Fruit fly (Drosophila melanogaster) whole organism, wandering third instar larva: ENCODE measurements around the gene CG15365.
A peak's percentile ranks its signal among the peaks of the same experiment; 100 is the strongest.

Experiments
- Abd-B ChIP-seq: fragments of >200 bp; optimal IDR thresholded peaks from 2 replicates; lab custom pipeline; 2017; ENCODE audit warnings: missing biosample characterization, missing genetic modification characterization
- CG32264 ChIP-seq: fragments of 200-800 bp; sonication (Bioruptor generic); optimal IDR thresholded peaks from 2 replicates; lab custom pipeline; 2016; ENCODE audit warnings: missing biosample characterization, missing genetic modification characterization
- CG9705 ChIP-seq: fragments of 200-800 bp; sonication (Bioruptor generic); optimal IDR thresholded peaks from 2 replicates; lab custom pipeline; 2018; ENCODE audit warnings: missing biosample characterization, mild to moderate bottlenecking, missing genetic modification characterization
- CrebA ChIP-seq: fragments of 200-800 bp; sonication (Bioruptor generic); optimal IDR thresholded peaks from 2 replicates; lab custom pipeline; 2016; ENCODE audit warnings: missing biosample characterization, mild to moderate bottlenecking, missing genetic modification characterization, borderline replicate concordance
- Dfd ChIP-seq: fragments of >200 bp; optimal IDR thresholded peaks from 2 replicates; lab custom pipeline; 2017; ENCODE audit warnings: missing biosample characterization, missing genetic modification characterization
- Dif ChIP-seq: fragments of 200-275, 200-300 bp; sonication (Bioruptor generic); optimal IDR thresholded peaks from 2 replicates; lab custom pipeline; 2018; ENCODE audit warnings: missing biosample characterization, missing genetic modification characterization; ENCODE audit not compliant: partially characterized antibody
- GATAd ChIP-seq: sonication (Bioruptor generic); optimal IDR thresholded peaks from 2 replicates; lab custom pipeline; 2016; ENCODE audit warnings: missing biosample characterization, missing genetic modification characterization
- HLH106 ChIP-seq: fragments of 200-800 bp; optimal IDR thresholded peaks from 3 replicates; lab custom pipeline; 2019; ENCODE audit warnings: missing biosample characterization, mild to moderate bottlenecking, missing genetic modification characterization, moderate library complexity
- Hnf4 ChIP-seq: fragments of 200-800 bp; sonication (Bioruptor generic); optimal IDR thresholded peaks from 2 replicates; lab custom pipeline; 2016; ENCODE audit warnings: missing biosample characterization, mild to moderate bottlenecking, missing genetic modification characterization
- Hr78 ChIP-seq: fragments of >200 bp; optimal IDR thresholded peaks from 2 replicates; lab custom pipeline; 2017; ENCODE audit warnings: missing biosample characterization, missing genetic modification characterization
- Hr83 ChIP-seq: fragments of 200-300 bp; sonication (Bioruptor generic); optimal IDR thresholded peaks from 2 replicates; lab custom pipeline; 2016; ENCODE audit warnings: missing biosample characterization, mild to moderate bottlenecking, missing genetic modification characterization, moderate library complexity; ENCODE audit not compliant: poor library complexity, severe bottlenecking
- Jra ChIP-seq: sonication (Bioruptor generic); optimal IDR thresholded peaks from 2 replicates; lab custom pipeline; 2016; ENCODE audit warnings: missing biosample characterization, missing genetic modification characterization
- Mio ChIP-seq: sonication (Bioruptor generic); optimal IDR thresholded peaks from 2 replicates; lab custom pipeline; 2016; ENCODE audit warnings: missing biosample characterization, missing genetic modification characterization
- Myc ChIP-seq: fragments of >200 bp; optimal IDR thresholded peaks from 2 replicates; lab custom pipeline; 2017
- N ChIP-seq: fragments of >200 bp; optimal IDR thresholded peaks from 2 replicates; lab custom pipeline; 2018; ENCODE audit warnings: missing biosample characterization, missing external identifiers, missing genetic modification characterization
- OdsH ChIP-seq: fragments of 200-800 bp; sonication (Bioruptor generic); optimal IDR thresholded peaks from 2 replicates; lab custom pipeline; 2016; ENCODE audit warnings: missing biosample characterization, mild to moderate bottlenecking, missing genetic modification characterization
- Rel ChIP-seq, 2 experiments: fragments of 200-800 bp; sonication (Bioruptor generic) in 1 of 2; optimal IDR thresholded peaks; 2 replicates in 1 of 2; 3 replicates in 1 of 2; lab custom pipeline; 2016 to 2019; ENCODE audit warnings: mild to moderate bottlenecking in 2 of 2, missing biosample characterization in 2 of 2, missing genetic modification characterization in 2 of 2, moderate library complexity in 1 of 2
- Sp1 ChIP-seq: fragments of 200-800 bp; sonication (Bioruptor generic); optimal IDR thresholded peaks from 3 replicates; lab custom pipeline; 2019; ENCODE audit warnings: missing biosample characterization, mild to moderate bottlenecking, missing genetic modification characterization, moderate library complexity
- Vsx2 ChIP-seq: fragments of 200-300, 225-300 bp; sonication (Bioruptor generic); optimal IDR thresholded peaks from 2 replicates; lab custom pipeline; 2018; ENCODE audit warnings: missing biosample characterization, missing genetic modification characterization; ENCODE audit not compliant: partially characterized antibody
- br ChIP-seq: fragments of 200-800 bp; sonication (Bioruptor generic); optimal IDR thresholded peaks from 2 replicates; lab custom pipeline; 2016; ENCODE audit warnings: missing biosample characterization, missing genetic modification characterization
- brk ChIP-seq: fragments of 200-800 bp; sonication (Bioruptor generic); optimal IDR thresholded peaks from 2 replicates; lab custom pipeline; 2016; ENCODE audit warnings: missing biosample characterization, mild to moderate bottlenecking, missing genetic modification characterization
- dl ChIP-seq, 2 experiments: fragments of 175-275, 200-275 bp in 1 of 2; fragments of 200-275 bp in 1 of 2; sonication (Bioruptor generic); optimal IDR thresholded peaks; lab custom pipeline; 2018; ENCODE audit warnings: mild to moderate bottlenecking in 2 of 2, missing biosample characterization in 2 of 2, missing genetic modification characterization in 2 of 2, moderate library complexity in 2 of 2; ENCODE audit not compliant: partially characterized antibody in 2 of 2, insufficient read depth in 1 of 2
- dmrt93B ChIP-seq: fragments of 200-800 bp; sonication (Bioruptor generic); optimal IDR thresholded peaks from 2 replicates; lab custom pipeline; 2018; ENCODE audit warnings: missing biosample characterization, mild to moderate bottlenecking, missing genetic modification characterization
- dsf ChIP-seq: sonication (Bioruptor generic); optimal IDR thresholded peaks from 2 replicates; lab custom pipeline; 2016; ENCODE audit warnings: missing biosample characterization, missing genetic modification characterization, borderline replicate concordance
- ey ChIP-seq: fragments of 200-800 bp; sonication (Bioruptor generic); optimal IDR thresholded peaks from 2 replicates; lab custom pipeline; 2016; ENCODE audit warnings: missing biosample characterization, missing genetic modification characterization
- foxo ChIP-seq, 2 experiments: fragments of 200-800 bp; sonication (Bioruptor generic); optimal IDR thresholded peaks; 2 replicates in 1 of 2; 3 replicates in 1 of 2; lab custom pipeline; 2016 to 2017; ENCODE audit warnings: missing biosample characterization in 2 of 2, missing genetic modification characterization in 2 of 2
- fru ChIP-seq: fragments of 200-800 bp; sonication (Bioruptor generic); optimal IDR thresholded peaks from 3 replicates; lab custom pipeline; 2016; ENCODE audit warnings: missing biosample characterization, mild to moderate bottlenecking, missing genetic modification characterization
- h ChIP-seq: fragments of 200-800 bp; sonication (Bioruptor generic); optimal IDR thresholded peaks from 3 replicates; lab custom pipeline; 2016; ENCODE audit warnings: missing biosample characterization, mild to moderate bottlenecking, missing genetic modification characterization
- jim ChIP-seq: fragments of 175-275, 200-325 bp; sonication (Bioruptor generic); optimal IDR thresholded peaks from 2 replicates; lab custom pipeline; 2016; ENCODE audit warnings: missing biosample characterization, mild to moderate bottlenecking, missing genetic modification characterization
- lola ChIP-seq: fragments of >200 bp; optimal IDR thresholded peaks from 2 replicates; lab custom pipeline; 2017; ENCODE audit warnings: missing biosample characterization, missing genetic modification characterization
- pan ChIP-seq: fragments of >200 bp; optimal IDR thresholded peaks from 2 replicates; lab custom pipeline; 2017
- psq ChIP-seq: fragments of 200-800 bp; sonication (Bioruptor generic); optimal IDR thresholded peaks from 3 replicates; lab custom pipeline; 2017; ENCODE audit warnings: missing biosample characterization, mild to moderate bottlenecking, missing genetic modification characterization, moderate library complexity
- rgr ChIP-seq: fragments of 200-800 bp; sonication (Bioruptor generic); optimal IDR thresholded peaks from 3 replicates; lab custom pipeline; 2016; ENCODE audit warnings: missing biosample characterization, mild to moderate bottlenecking, missing genetic modification characterization
- sage ChIP-seq: fragments of 200-800 bp; sonication (Bioruptor generic); optimal IDR thresholded peaks from 2 replicates; lab custom pipeline; 2016; ENCODE audit warnings: missing biosample characterization, mild to moderate bottlenecking, missing genetic modification characterization
- sv ChIP-seq: fragments of 200-800 bp; sonication (Bioruptor generic); optimal IDR thresholded peaks from 3 replicates; lab custom pipeline; 2016; ENCODE audit warnings: missing biosample characterization, missing genetic modification characterization
- tai ChIP-seq: sonication (Bioruptor generic); optimal IDR thresholded peaks from 2 replicates; lab custom pipeline; 2016; ENCODE audit warnings: missing biosample characterization, missing genetic modification characterization
- usp ChIP-seq: fragments of >200 bp; optimal IDR thresholded peaks from 2 replicates; lab custom pipeline; 2017; ENCODE audit warnings: missing biosample characterization, missing genetic modification characterization
- woc ChIP-seq: sonication (Bioruptor generic); optimal IDR thresholded peaks from 2 replicates; lab custom pipeline; 2016; ENCODE audit warnings: missing biosample characterization, mild to moderate bottlenecking, missing genetic modification characterization

The CG15365 gene

dm6 chrX:9062665-9063064 is 5.1 kb downstream of the CG15365 start:
- TF ChIP-seq psq (GFP tag; lab: Kevin White, UChicago) (peak; percentile 53), rgr (GFP tag; lab: Kevin White, UChicago) (peak; percentile 61), fru (GFP tag; lab: Kevin White, UChicago) (peak; percentile 38), Hnf4 (GFP tag; lab: Kevin White, UChicago) (peak; percentile 37), woc (GFP tag; lab: Kevin White, UChicago) (peak; percentile 43), OdsH (GFP tag; lab: Kevin White, UChicago) (peak; percentile 46), Abd-B (GFP tag; lab: Kevin White, UChicago) (no peak), foxo (GFP tag; optimal IDR thresholded peaks at IDR 0.05; lab: Kevin White, UChicago) (peak in 1 of 2 experiments; percentile 60), Hr78 (no peak), ey (GFP tag; lab: Kevin White, UChicago) (peak; percentile 15), jim (GFP tag; lab: Kevin White, UChicago) (no peak), Sp1 (GFP tag; lab: Kevin White, UChicago) (peak; percentile 68), HLH106 (tag; lab: Kevin White, UChicago) (peak; percentile 77), usp (GFP tag; lab: Kevin White, UChicago) (no peak), Rel (GFP tag; optimal IDR thresholded peaks at IDR 0.05; lab: Kevin White, UChicago) (peak; percentile 9), Rel (tag; optimal IDR thresholded peaks at IDR 0.05; lab: Kevin White, UChicago) (peak; percentile 34), h (GFP tag; lab: Kevin White, UChicago) (peak; percentile 61)

dm6 chrX:9061299-9061698 is 6.5 kb downstream of the CG15365 start:
- TF ChIP-seq Jra (no peak), foxo (GFP tag; optimal IDR thresholded peaks at IDR 0.05; lab: Kevin White, UChicago) (peak in 1 of 2 experiments; percentile 18), h (GFP tag; lab: Kevin White, UChicago) (peak; percentile 23), N (no peak), fru (GFP tag; lab: Kevin White, UChicago) (peak; percentile 27), sage (GFP tag; lab: Kevin White, UChicago) (no peak), ey (GFP tag; lab: Kevin White, UChicago) (peak; percentile 4)

- TF ChIP-seq dl (GFP tag; optimal IDR thresholded peaks at IDR 0.05; lab: Kevin White, UChicago; ENCODE audit: insufficient read depth in 1 of 2, partially characterized antibody in 2 of 2), result no peak
- no peak for TF ChIP-seq usp (GFP tag; lab: Kevin White, UChicago)
- peak; percentile 68 for TF ChIP-seq sage (GFP tag; lab: Kevin White, UChicago)
- no peak for TF ChIP-seq N
- peak; percentile 56 for TF ChIP-seq HLH106 (tag; lab: Kevin White, UChicago)
- no peak for TF ChIP-seq Hnf4 (GFP tag; lab: Kevin White, UChicago)
- no peak for TF ChIP-seq lola (GFP tag; lab: Kevin White, UChicago)
- no peak for TF ChIP-seq Dfd
- TF ChIP-seq CrebA (GFP tag; lab: Kevin White, UChicago), result no peak
- TF ChIP-seq GATAd (GFP tag; lab: Kevin White, UChicago), result no peak
- TF ChIP-seq woc (GFP tag; lab: Kevin White, UChicago), result peak; percentile 5
- TF ChIP-seq foxo (GFP tag; optimal IDR thresholded peaks at IDR 0.05; lab: Kevin White, UChicago), result peak in 1 of 2 experiments; percentile 68
- TF ChIP-seq fru (GFP tag; lab: Kevin White, UChicago), result peak; percentile 68
- TF ChIP-seq Hr78, result no peak
- TF ChIP-seq Dif (GFP tag; lab: Kevin White, UChicago), result no peak
- TF ChIP-seq pan (lab: Kevin White, UChicago), result no peak
- peak; percentile 9 for TF ChIP-seq sv (GFP tag; lab: Kevin White, UChicago)
- TF ChIP-seq OdsH (GFP tag; lab: Kevin White, UChicago), result peak; percentile 76
- TF ChIP-seq brk (GFP tag; lab: Kevin White, UChicago), result no peak
- TF ChIP-seq Jra, result peak; percentile 23
- TF ChIP-seq dmrt93B (GFP tag; lab: Kevin White, UChicago), result peak; percentile 71
- TF ChIP-seq Rel (GFP tag; optimal IDR thresholded peaks at IDR 0.05; lab: Kevin White, UChicago), result no peak
- TF ChIP-seq Rel (tag; optimal IDR thresholded peaks at IDR 0.05; lab: Kevin White, UChicago), result no peak
- peak; percentile 80 for TF ChIP-seq h (GFP tag; lab: Kevin White, UChicago)
- no peak for TF ChIP-seq tai (GFP tag; lab: Kevin White, UChicago)
- TF ChIP-seq Mio (GFP tag; lab: Kevin White, UChicago), result no peak
- TF ChIP-seq psq (GFP tag; lab: Kevin White, UChicago), result peak; percentile 63
- TF ChIP-seq ey (GFP tag; lab: Kevin White, UChicago), result peak; percentile 76
- TF ChIP-seq Sp1 (GFP tag; lab: Kevin White, UChicago), result peak; percentile 45
- no peak for TF ChIP-seq Myc
- no peak for TF ChIP-seq jim (GFP tag; lab: Kevin White, UChicago)
- TF ChIP-seq CG9705 (GFP tag; lab: Kevin White, UChicago), result no peak
- peak; percentile 76 for TF ChIP-seq rgr (GFP tag; lab: Kevin White, UChicago)
- no peak for TF ChIP-seq dsf (GFP tag; lab: Kevin White, UChicago)
- no peak for TF ChIP-seq Hr83 (GFP tag; lab: Kevin White, UChicago)
- TF ChIP-seq Vsx2 (GFP tag; lab: Kevin White, UChicago), result no peak
- no peak for TF ChIP-seq Abd-B (GFP tag; lab: Kevin White, UChicago)
- TF ChIP-seq CG32264 (GFP tag; lab: Kevin White, UChicago), result peak; percentile 15
- TF ChIP-seq br, result peak; percentile 64
Observed at dm6 chrX:9060078-9060477, 7.7 kb downstream of the CG15365 start.
